Fruit fly (Drosophila melanogaster) whole organism, embryonic: ENCODE results near the gene Jhbp14.

Source experiments
- BtbVII ChIP-seq: fragments of 200-800 bp; sonication (Bioruptor generic); optimal IDR thresholded peaks from 3 replicates; lab custom pipeline; 2017; ENCODE audit warnings: missing biosample characterization, mild to moderate bottlenecking, missing genetic modification characterization
- CG10959 ChIP-seq: fragments of 200-800 bp; sonication (Bioruptor generic); IDR thresholded peaks from 2 replicates; pipeline ENCODE4 v1.3.6; 2022; ENCODE audit warnings: missing biosample characterization, missing genetic modification characterization
- CG12155 ChIP-seq: fragments of 200-800 bp; sonication (Bioruptor generic); optimal IDR thresholded peaks from 3 replicates; lab custom pipeline; 2016; ENCODE audit warnings: missing biosample characterization, missing genetic modification characterization
- CG12659 ChIP-seq: fragments of 200-800 bp; sonication (Bioruptor generic); optimal IDR thresholded peaks from 3 replicates; lab custom pipeline; 2017; ENCODE audit warnings: mild to moderate bottlenecking, missing biosample characterization, missing genetic modification reagents, missing genetic modification characterization
- CG12744 ChIP-seq: fragments of 200-800 bp; sonication (Bioruptor generic); optimal IDR thresholded peaks from 2 replicates; lab custom pipeline; 2016; ENCODE audit warnings: missing biosample characterization, missing genetic modification characterization
- CG13624 ChIP-seq: fragments of 200-800 bp; sonication (Bioruptor generic); optimal IDR thresholded peaks from 2 replicates; lab custom pipeline; 2016; ENCODE audit warnings: missing biosample characterization, missing genetic modification characterization
- CG18619 ChIP-seq: fragments of 200-800 bp; sonication (Bioruptor generic); optimal IDR thresholded peaks from 3 replicates; lab custom pipeline; 2017; ENCODE audit warnings: missing biosample characterization, mild to moderate bottlenecking, missing genetic modification characterization
- CG31365 ChIP-seq: fragments of 200-800 bp; sonication (Bioruptor generic); optimal IDR thresholded peaks from 2 replicates; lab custom pipeline; 2018; ENCODE audit warnings: missing biosample characterization, mild to moderate bottlenecking, missing genetic modification characterization
- CG3163 ChIP-seq: fragments of 200-800 bp; sonication (Bioruptor generic); optimal IDR thresholded peaks from 3 replicates; lab custom pipeline; 2016; ENCODE audit warnings: missing biosample characterization, missing genetic modification characterization
- CG42726 ChIP-seq: fragments of 200-800 bp; sonication (Bioruptor generic); IDR thresholded peaks from 2 replicates; pipeline ENCODE4 v1.3.6; 2022; ENCODE audit warnings: missing biosample characterization, missing genetic modification characterization; ENCODE audit not compliant: partially characterized antibody
- CG6813 ChIP-seq: fragments of 200-800 bp; sonication (Bioruptor generic); optimal IDR thresholded peaks from 2 replicates; lab custom pipeline; 2017; ENCODE audit warnings: missing biosample characterization, missing genetic modification characterization, mild to moderate bottlenecking, moderate library complexity, missing genetic modification reagents
- CG7786 ChIP-seq: fragments of 200-800 bp; sonication (Bioruptor generic); optimal IDR thresholded peaks from 2 replicates; lab custom pipeline; 2016; ENCODE audit warnings: missing biosample characterization, missing genetic modification characterization
- CG7963 ChIP-seq: fragments of 200-800 bp; sonication (Bioruptor generic); IDR thresholded peaks from 3 replicates; pipeline ENCODE4 v1.3.6; 2022; ENCODE audit warnings: missing biosample characterization, missing genetic modification characterization; ENCODE audit not compliant: partially characterized antibody
- CG7987 ChIP-seq: fragments of 200-800 bp; sonication (Bioruptor generic); optimal IDR thresholded peaks from 2 replicates; lab custom pipeline; 2018; ENCODE audit warnings: missing biosample characterization, mild to moderate bottlenecking, missing genetic modification characterization, moderate library complexity
- CG8089 ChIP-seq: fragments of 200-800 bp; sonication (Bioruptor generic); optimal IDR thresholded peaks from 3 replicates; lab custom pipeline; 2016; ENCODE audit warnings: missing biosample characterization, missing genetic modification characterization
- CG8924 ChIP-seq: fragments of 200-800 bp; optimal IDR thresholded peaks from 3 replicates; lab custom pipeline; 2019; ENCODE audit warnings: missing biosample characterization, mild to moderate bottlenecking, missing genetic modification characterization, moderate library complexity
- CG9609 ChIP-seq: fragments of 200-800 bp; sonication (Bioruptor generic); optimal IDR thresholded peaks from 3 replicates; lab custom pipeline; 2016; ENCODE audit warnings: missing biosample characterization, missing genetic modification characterization
- CG9817 ChIP-seq: fragments of 200-800 bp; sonication (Bioruptor generic); optimal IDR thresholded peaks from 2 replicates; lab custom pipeline; 2018; ENCODE audit warnings: missing biosample characterization, mild to moderate bottlenecking, missing genetic modification characterization, moderate library complexity
- Dip2 ChIP-seq: fragments of 200-800 bp; sonication (Bioruptor generic); IDR thresholded peaks from 2 replicates; pipeline ENCODE4 v1.3.6; 2022; ENCODE audit warnings: missing biosample characterization, missing genetic modification characterization
- Dip3 ChIP-seq: fragments of 200-800 bp; sonication (Bioruptor generic); optimal IDR thresholded peaks from 3 replicates; lab custom pipeline; 2016; ENCODE audit warnings: missing biosample characterization, missing genetic modification characterization
- Doc2 ChIP-seq: fragments of 200-800 bp; sonication (Bioruptor generic); IDR thresholded peaks from 2 replicates; pipeline ENCODE4 v1.3.6; 2022; ENCODE audit warnings: missing biosample characterization, missing genetic modification characterization
- Gsc ChIP-seq: fragments of 200-800 bp; sonication (Bioruptor generic); IDR thresholded peaks from 2 replicates; pipeline ENCODE4 v1.3.6; 2022; ENCODE audit warnings: missing biosample characterization, missing genetic modification characterization
- HHEX ChIP-seq: fragments of 200-800 bp; sonication (Bioruptor generic); optimal IDR thresholded peaks from 3 replicates; lab custom pipeline; 2017; ENCODE audit warnings: missing biosample characterization, mild to moderate bottlenecking, missing genetic modification characterization, missing genetic modification reagents
- Hr51 ChIP-seq, 2 experiments: fragments of 200-800 bp; sonication (Bioruptor generic); optimal IDR thresholded peaks; 2 replicates in 1 of 2; 3 replicates in 1 of 2; lab custom pipeline; 2016 to 2018; ENCODE audit warnings: missing biosample characterization in 2 of 2, missing genetic modification characterization in 2 of 2, mild to moderate bottlenecking in 1 of 2, moderate library complexity in 1 of 2
- Lpt ChIP-seq: fragments of >200 bp; optimal IDR thresholded peaks from 2 replicates; lab custom pipeline; 2018; ENCODE audit warnings: missing biosample characterization, missing genetic modification characterization
- MBD-R2 ChIP-seq: fragments of 200-800 bp; sonication (Bioruptor generic); IDR thresholded peaks from 2 replicates; pipeline ENCODE4 v1.3.6; 2022; ENCODE audit warnings: missing biosample characterization, missing genetic modification characterization
- Nf-YA ChIP-seq: fragments of 200-800 bp; sonication (Bioruptor generic); IDR thresholded peaks from 2 replicates; pipeline ENCODE4 v1.3.6; 2022; ENCODE audit warnings: missing biosample characterization, missing genetic modification characterization
- Poxn ChIP-seq: fragments of 200-800 bp; sonication (Bioruptor generic); IDR thresholded peaks from 2 replicates; pipeline ENCODE4 v1.3.6; 2022; ENCODE audit warnings: missing biosample characterization, missing genetic modification characterization
- Six4 ChIP-seq: fragments of 200-800 bp; sonication (Bioruptor generic); optimal IDR thresholded peaks from 2 replicates; lab custom pipeline; 2016; ENCODE audit warnings: missing biosample characterization, missing genetic modification characterization
- Sry-δ ChIP-seq: fragments of 200-800 bp; sonication (Bioruptor generic); optimal IDR thresholded peaks from 2 replicates; lab custom pipeline; 2016; ENCODE audit warnings: missing biosample characterization, missing genetic modification characterization
- Usf ChIP-seq: fragments of 200-800 bp; sonication (Bioruptor generic); optimal IDR thresholded peaks from 2 replicates; lab custom pipeline; 2017; ENCODE audit warnings: missing genotype, missing biosample characterization, missing genetic modification characterization
- aop ChIP-seq: fragments of 200-800 bp; sonication (Bioruptor generic); IDR thresholded peaks from 2 replicates; pipeline ENCODE4 v1.3.6; 2022; ENCODE audit warnings: missing biosample characterization, missing genetic modification characterization
- chn ChIP-seq: fragments of 200-800 bp; sonication (Bioruptor generic); optimal IDR thresholded peaks from 2 replicates; lab custom pipeline; 2016; ENCODE audit warnings: missing biosample characterization, missing genetic modification characterization
- ci ChIP-seq: fragments of 200-800 bp; sonication (Bioruptor generic); IDR thresholded peaks from 3 replicates; pipeline ENCODE4 v1.3.6; 2022; ENCODE audit warnings: missing biosample characterization, missing genetic modification characterization
- crc ChIP-seq: fragments of 200-800 bp; sonication (Bioruptor generic); optimal IDR thresholded peaks from 2 replicates; lab custom pipeline; 2016; ENCODE audit warnings: missing biosample characterization, missing genetic modification characterization
- danr ChIP-seq: fragments of 200-800 bp; sonication (Bioruptor generic); IDR thresholded peaks from 2 replicates; pipeline ENCODE4 v1.3.6; 2022; ENCODE audit warnings: missing biosample characterization, missing genetic modification characterization
- ems ChIP-seq: fragments of 200-800 bp; sonication (Bioruptor generic); optimal IDR thresholded peaks from 3 replicates; lab custom pipeline; 2016; ENCODE audit warnings: missing biosample characterization, missing genetic modification characterization
- jumu ChIP-seq: fragments of 200-800 bp; sonication (Bioruptor generic); optimal IDR thresholded peaks from 3 replicates; lab custom pipeline; 2016; ENCODE audit warnings: missing biosample characterization, missing genetic modification characterization
- kah ChIP-seq: fragments of 200-800 bp; sonication (Bioruptor generic); optimal IDR thresholded peaks from 2 replicates; lab custom pipeline; 2018; ENCODE audit warnings: missing biosample characterization, mild to moderate bottlenecking, missing genetic modification characterization
- lov ChIP-seq, 2 experiments: fragments of 200-800 bp in 1 of 2; fragments of >200 bp in 1 of 2; sonication (Bioruptor generic) in 1 of 2; IDR thresholded peaks in 1 of 2; optimal IDR thresholded peaks in 1 of 2; 2 replicates in 1 of 2; 3 replicates in 1 of 2; pipeline versions ENCODE4 v1.3.6 to Lab custom; 2017 to 2022; ENCODE audit warnings: missing biosample characterization in 1 of 2, missing genetic modification characterization in 1 of 2
- mld ChIP-seq: fragments of 200-800 bp; sonication (Bioruptor generic); IDR thresholded peaks from 3 replicates; pipeline ENCODE4 v1.3.6; 2022; ENCODE audit warnings: missing biosample characterization, missing genetic modification characterization; ENCODE audit not compliant: partially characterized antibody
- onecut ChIP-seq: fragments of 200-800 bp; sonication (Bioruptor generic); IDR thresholded peaks from 2 replicates; pipeline ENCODE4 v1.3.6; 2022; ENCODE audit warnings: missing biosample characterization, missing genetic modification characterization
- run ChIP-seq: fragments of 200-800 bp; sonication (Bioruptor generic); optimal IDR thresholded peaks from 3 replicates; lab custom pipeline; 2018; ENCODE audit warnings: missing biosample characterization, mild to moderate bottlenecking, missing genetic modification characterization
- salm ChIP-seq: fragments of 200-800 bp; sonication (Bioruptor generic); optimal IDR thresholded peaks from 2 replicates; lab custom pipeline; 2018; ENCODE audit warnings: missing biosample characterization, mild to moderate bottlenecking, missing genetic modification characterization
- scrt ChIP-seq: fragments of 200-800 bp; sonication (Bioruptor generic); optimal IDR thresholded peaks from 2 replicates; lab custom pipeline; 2018; ENCODE audit warnings: missing biosample characterization, mild to moderate bottlenecking, missing genetic modification characterization, moderate library complexity
- slbo ChIP-seq: fragments of 200-800 bp; sonication (Bioruptor generic); IDR thresholded peaks from 2 replicates; pipeline ENCODE4 v1.3.6; 2022; ENCODE audit warnings: missing biosample characterization, missing genetic modification characterization
- slou ChIP-seq: fragments of 200-800 bp; sonication (Bioruptor generic); optimal IDR thresholded peaks from 3 replicates; lab custom pipeline; 2016; ENCODE audit warnings: missing biosample characterization, missing genetic modification characterization
- sug ChIP-seq: fragments of 200-800 bp; optimal IDR thresholded peaks from 2 replicates; lab custom pipeline; 2019; ENCODE audit warnings: missing biosample characterization, mild to moderate bottlenecking, missing genetic modification characterization, moderate library complexity
- tna ChIP-seq: fragments of 200-800 bp; sonication (Bioruptor generic); IDR thresholded peaks from 2 replicates; pipeline ENCODE4 v1.3.6; 2022; ENCODE audit warnings: missing biosample characterization, missing genetic modification characterization; ENCODE audit not compliant: partially characterized antibody
- tx ChIP-seq: fragments of 200-800 bp; sonication (Bioruptor generic); optimal IDR thresholded peaks from 2 replicates; lab custom pipeline; 2016; ENCODE audit warnings: missing biosample characterization, missing genetic modification characterization

Jhbp14 gene

DNA sequence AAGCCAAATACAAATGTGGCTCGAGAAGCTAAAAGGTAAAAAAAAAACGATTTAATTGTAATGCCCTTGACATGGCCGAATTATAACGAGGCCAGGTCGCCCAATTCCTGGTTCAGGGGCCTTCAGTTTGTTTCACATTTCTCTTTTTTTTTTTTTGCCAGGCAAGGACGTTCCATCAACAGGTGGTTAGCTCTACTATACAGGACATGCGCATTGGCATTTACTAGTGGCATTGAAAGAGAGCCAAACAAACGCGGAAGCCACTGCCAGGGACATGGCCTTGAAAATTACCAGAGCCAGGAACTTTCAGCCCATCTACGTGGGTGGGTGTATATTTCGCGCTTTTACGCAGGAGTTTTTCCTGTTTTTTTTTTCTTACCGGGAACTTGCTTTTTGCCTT, 49.5 kb downstream of the Jhbp14 start (continued):
- TF ChIP-seq crc (no peak), CG12659 (GFP tag; lab: Kevin White, UChicago) (no peak), ci (GFP tag; lab: Robert Waterston, UW) (no peak), Poxn (GFP tag; lab: Robert Waterston, UW) (no peak), scrt (GFP tag; lab: Kevin White, UChicago) (peak; percentile 92)

DNA sequence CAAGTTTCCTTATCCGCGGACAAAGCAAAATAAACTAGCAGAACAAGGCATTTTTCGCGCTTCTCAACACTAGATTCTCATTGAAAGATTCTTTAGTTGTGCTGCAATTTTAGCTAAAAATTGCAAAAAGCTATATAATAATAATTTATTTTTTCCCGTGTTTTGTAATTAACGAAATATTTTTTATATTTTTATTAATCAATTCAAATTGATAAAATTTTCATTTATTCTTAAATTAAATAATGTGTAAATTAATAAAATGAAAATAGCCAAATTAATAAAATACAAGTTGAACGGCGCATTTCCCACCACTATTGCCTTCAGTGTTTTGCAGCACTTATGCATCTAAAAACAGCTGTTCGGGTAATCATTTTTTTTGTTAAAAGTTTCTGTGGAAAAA, 50.2 kb downstream of the Jhbp14 start, which contains the start of the genes Drep4 and Uvrag:
Gene Drep4, minus strand, starts transcription at position 7 of the 400 bp plus-strand sequence.
Gene Uvrag, plus strand, starts transcription at position 322 of the 400 bp plus-strand sequence.
- TF ChIP-seq chn (GFP tag; lab: Kevin White, UChicago): no peak
- peak; percentile 72 for TF ChIP-seq MBD-R2 (GFP tag; lab: Robert Waterston, UW)
- no peak for TF ChIP-seq aop (GFP tag; lab: Robert Waterston, UW)
- TF ChIP-seq HHEX: peak; percentile 33
- TF ChIP-seq CG3163: no peak
- no peak for TF ChIP-seq tx (GFP tag; lab: Kevin White, UChicago)
- TF ChIP-seq CG10959 (GFP tag; lab: Robert Waterston, UW): no peak
- TF ChIP-seq CG9817: peak; percentile 71
- no peak for TF ChIP-seq run (tag; lab: Kevin White, UChicago)
- no peak for TF ChIP-seq Nf-YA (GFP tag; lab: Robert Waterston, UW)
- TF ChIP-seq CG12744 (GFP tag; lab: Kevin White, UChicago): no peak
- no peak for TF ChIP-seq CG42726
- TF ChIP-seq slou (GFP tag; lab: Kevin White, UChicago): peak; percentile 57
- TF ChIP-seq kah: no peak
- no peak for TF ChIP-seq Sry-δ
- TF ChIP-seq CG7963 (GFP tag; lab: Robert Waterston, UW): no peak
- TF ChIP-seq salm (tag; lab: Kevin White, UChicago): no peak
- no peak for TF ChIP-seq lov (optimal IDR thresholded peaks at IDR 0.05; lab: Kevin White, UChicago)
- no peak for TF ChIP-seq lov (GFP tag; IDR thresholded peaks at IDR 0.05; lab: Robert Waterston, UW)
- TF ChIP-seq jumu (GFP tag; lab: Kevin White, UChicago): peak; percentile 4
- TF ChIP-seq CG31365: no peak
- no peak for TF ChIP-seq onecut (GFP tag; lab: Robert Waterston, UW)
- TF ChIP-seq CG18619 (GFP tag; lab: Kevin White, UChicago): peak; percentile 64
- no peak for TF ChIP-seq ems (GFP tag; lab: Kevin White, UChicago)
- TF ChIP-seq Doc2: no peak
- TF ChIP-seq Lpt (GFP tag; lab: Kevin White, UChicago): no peak
- peak; percentile 17 for TF ChIP-seq Six4 (GFP tag; lab: Kevin White, UChicago)
- no peak for TF ChIP-seq Hr51 (GFP tag; optimal IDR thresholded peaks at IDR 0.05; lab: Kevin White, UChicago)
- no peak for TF ChIP-seq Gsc (GFP tag; lab: Robert Waterston, UW)
- no peak for TF ChIP-seq CG8089 (GFP tag; lab: Kevin White, UChicago)
- no peak for TF ChIP-seq Dip2 (GFP tag; lab: Robert Waterston, UW)
- TF ChIP-seq Usf (GFP tag; lab: Kevin White, UChicago): peak; percentile 7
- no peak for TF ChIP-seq CG7987 (GFP tag; lab: Kevin White, UChicago)
- no peak for TF ChIP-seq CG8924 (tag; lab: Kevin White, UChicago)
- TF ChIP-seq CG12155 (GFP tag; lab: Kevin White, UChicago): peak; percentile 68
- TF ChIP-seq slbo: peak; percentile 83
- no peak for TF ChIP-seq mld (GFP tag; lab: Robert Waterston, UW)
- no peak for TF ChIP-seq CG13624 (GFP tag; lab: Kevin White, UChicago)
- no peak for TF ChIP-seq CG6813 (GFP tag; lab: Kevin White, UChicago)
- TF ChIP-seq sug (tag; lab: Kevin White, UChicago): no peak
- TF ChIP-seq danr (GFP tag; lab: Robert Waterston, UW): no peak
- no peak for TF ChIP-seq BtbVII (GFP tag; lab: Kevin White, UChicago)
- no peak for TF ChIP-seq CG7786 (GFP tag; lab: Kevin White, UChicago)
- no peak for TF ChIP-seq tna (GFP tag; lab: Robert Waterston, UW)
- TF ChIP-seq Dip3 (GFP tag; lab: Kevin White, UChicago): peak; percentile 33
- no peak for TF ChIP-seq CG9609
